Fruit fly (Drosophila melanogaster) whole organism, wandering third instar larva: ENCODE results near the gene CG13716.

Experiments
- Abd-B ChIP-seq: fragments of >200 bp; optimal IDR thresholded peaks from 2 replicates; lab custom pipeline; 2017; ENCODE audit warnings: missing biosample characterization, missing genetic modification characterization
- CG32264 ChIP-seq: fragments of 200-800 bp; sonication (Bioruptor generic); optimal IDR thresholded peaks from 2 replicates; lab custom pipeline; 2016; ENCODE audit warnings: missing biosample characterization, missing genetic modification characterization
- Dfd ChIP-seq: fragments of >200 bp; optimal IDR thresholded peaks from 2 replicates; lab custom pipeline; 2017; ENCODE audit warnings: missing biosample characterization, missing genetic modification characterization
- Dif ChIP-seq: fragments of 200-275, 200-300 bp; sonication (Bioruptor generic); optimal IDR thresholded peaks from 2 replicates; lab custom pipeline; 2018; ENCODE audit warnings: missing biosample characterization, missing genetic modification characterization; ENCODE audit not compliant: partially characterized antibody
- HLH106 ChIP-seq: fragments of 200-800 bp; optimal IDR thresholded peaks from 3 replicates; lab custom pipeline; 2019; ENCODE audit warnings: missing biosample characterization, mild to moderate bottlenecking, missing genetic modification characterization, moderate library complexity
- Hnf4 ChIP-seq: fragments of 200-800 bp; sonication (Bioruptor generic); optimal IDR thresholded peaks from 2 replicates; lab custom pipeline; 2016; ENCODE audit warnings: missing biosample characterization, mild to moderate bottlenecking, missing genetic modification characterization
- Hr78 ChIP-seq: fragments of >200 bp; optimal IDR thresholded peaks from 2 replicates; lab custom pipeline; 2017; ENCODE audit warnings: missing biosample characterization, missing genetic modification characterization
- Hr83 ChIP-seq: fragments of 200-300 bp; sonication (Bioruptor generic); optimal IDR thresholded peaks from 2 replicates; lab custom pipeline; 2016; ENCODE audit warnings: missing biosample characterization, mild to moderate bottlenecking, missing genetic modification characterization, moderate library complexity; ENCODE audit not compliant: poor library complexity, severe bottlenecking
- Myc ChIP-seq: fragments of >200 bp; optimal IDR thresholded peaks from 2 replicates; lab custom pipeline; 2017
- N ChIP-seq: fragments of >200 bp; optimal IDR thresholded peaks from 2 replicates; lab custom pipeline; 2018; ENCODE audit warnings: missing biosample characterization, missing external identifiers, missing genetic modification characterization
- OdsH ChIP-seq: fragments of 200-800 bp; sonication (Bioruptor generic); optimal IDR thresholded peaks from 2 replicates; lab custom pipeline; 2016; ENCODE audit warnings: missing biosample characterization, mild to moderate bottlenecking, missing genetic modification characterization
- Sp1 ChIP-seq: fragments of 200-800 bp; sonication (Bioruptor generic); optimal IDR thresholded peaks from 3 replicates; lab custom pipeline; 2019; ENCODE audit warnings: missing biosample characterization, mild to moderate bottlenecking, missing genetic modification characterization, moderate library complexity
- Vsx2 ChIP-seq: fragments of 200-300, 225-300 bp; sonication (Bioruptor generic); optimal IDR thresholded peaks from 2 replicates; lab custom pipeline; 2018; ENCODE audit warnings: missing biosample characterization, missing genetic modification characterization; ENCODE audit not compliant: partially characterized antibody
- br ChIP-seq: fragments of 200-800 bp; sonication (Bioruptor generic); optimal IDR thresholded peaks from 2 replicates; lab custom pipeline; 2016; ENCODE audit warnings: missing biosample characterization, missing genetic modification characterization
- brk ChIP-seq: fragments of 200-800 bp; sonication (Bioruptor generic); optimal IDR thresholded peaks from 2 replicates; lab custom pipeline; 2016; ENCODE audit warnings: missing biosample characterization, mild to moderate bottlenecking, missing genetic modification characterization
- dl ChIP-seq, 2 experiments: fragments of 175-275, 200-275 bp in 1 of 2; fragments of 200-275 bp in 1 of 2; sonication (Bioruptor generic); optimal IDR thresholded peaks; lab custom pipeline; 2018; ENCODE audit warnings: mild to moderate bottlenecking in 2 of 2, missing biosample characterization in 2 of 2, missing genetic modification characterization in 2 of 2, moderate library complexity in 2 of 2; ENCODE audit not compliant: partially characterized antibody in 2 of 2, insufficient read depth in 1 of 2
- dmrt93B ChIP-seq: fragments of 200-800 bp; sonication (Bioruptor generic); optimal IDR thresholded peaks from 2 replicates; lab custom pipeline; 2018; ENCODE audit warnings: missing biosample characterization, mild to moderate bottlenecking, missing genetic modification characterization
- ey ChIP-seq: fragments of 200-800 bp; sonication (Bioruptor generic); optimal IDR thresholded peaks from 2 replicates; lab custom pipeline; 2016; ENCODE audit warnings: missing biosample characterization, missing genetic modification characterization
- foxo ChIP-seq, 2 experiments: fragments of 200-800 bp; sonication (Bioruptor generic); optimal IDR thresholded peaks; 2 replicates in 1 of 2; 3 replicates in 1 of 2; lab custom pipeline; 2016 to 2017; ENCODE audit warnings: missing biosample characterization in 2 of 2, missing genetic modification characterization in 2 of 2
- fru ChIP-seq: fragments of 200-800 bp; sonication (Bioruptor generic); optimal IDR thresholded peaks from 3 replicates; lab custom pipeline; 2016; ENCODE audit warnings: missing biosample characterization, mild to moderate bottlenecking, missing genetic modification characterization
- h ChIP-seq: fragments of 200-800 bp; sonication (Bioruptor generic); optimal IDR thresholded peaks from 3 replicates; lab custom pipeline; 2016; ENCODE audit warnings: missing biosample characterization, mild to moderate bottlenecking, missing genetic modification characterization
- jim ChIP-seq: fragments of 175-275, 200-325 bp; sonication (Bioruptor generic); optimal IDR thresholded peaks from 2 replicates; lab custom pipeline; 2016; ENCODE audit warnings: missing biosample characterization, mild to moderate bottlenecking, missing genetic modification characterization
- lola ChIP-seq: fragments of >200 bp; optimal IDR thresholded peaks from 2 replicates; lab custom pipeline; 2017; ENCODE audit warnings: missing biosample characterization, missing genetic modification characterization
- pan ChIP-seq: fragments of >200 bp; optimal IDR thresholded peaks from 2 replicates; lab custom pipeline; 2017
- psq ChIP-seq: fragments of 200-800 bp; sonication (Bioruptor generic); optimal IDR thresholded peaks from 3 replicates; lab custom pipeline; 2017; ENCODE audit warnings: missing biosample characterization, mild to moderate bottlenecking, missing genetic modification characterization, moderate library complexity
- rgr ChIP-seq: fragments of 200-800 bp; sonication (Bioruptor generic); optimal IDR thresholded peaks from 3 replicates; lab custom pipeline; 2016; ENCODE audit warnings: missing biosample characterization, mild to moderate bottlenecking, missing genetic modification characterization
- sv ChIP-seq: fragments of 200-800 bp; sonication (Bioruptor generic); optimal IDR thresholded peaks from 3 replicates; lab custom pipeline; 2016; ENCODE audit warnings: missing biosample characterization, missing genetic modification characterization
- tai ChIP-seq: sonication (Bioruptor generic); optimal IDR thresholded peaks from 2 replicates; lab custom pipeline; 2016; ENCODE audit warnings: missing biosample characterization, missing genetic modification characterization
- usp ChIP-seq: fragments of >200 bp; optimal IDR thresholded peaks from 2 replicates; lab custom pipeline; 2017; ENCODE audit warnings: missing biosample characterization, missing genetic modification characterization
- woc ChIP-seq: sonication (Bioruptor generic); optimal IDR thresholded peaks from 2 replicates; lab custom pipeline; 2016; ENCODE audit warnings: missing biosample characterization, mild to moderate bottlenecking, missing genetic modification characterization

Gene CG13716

DNA sequence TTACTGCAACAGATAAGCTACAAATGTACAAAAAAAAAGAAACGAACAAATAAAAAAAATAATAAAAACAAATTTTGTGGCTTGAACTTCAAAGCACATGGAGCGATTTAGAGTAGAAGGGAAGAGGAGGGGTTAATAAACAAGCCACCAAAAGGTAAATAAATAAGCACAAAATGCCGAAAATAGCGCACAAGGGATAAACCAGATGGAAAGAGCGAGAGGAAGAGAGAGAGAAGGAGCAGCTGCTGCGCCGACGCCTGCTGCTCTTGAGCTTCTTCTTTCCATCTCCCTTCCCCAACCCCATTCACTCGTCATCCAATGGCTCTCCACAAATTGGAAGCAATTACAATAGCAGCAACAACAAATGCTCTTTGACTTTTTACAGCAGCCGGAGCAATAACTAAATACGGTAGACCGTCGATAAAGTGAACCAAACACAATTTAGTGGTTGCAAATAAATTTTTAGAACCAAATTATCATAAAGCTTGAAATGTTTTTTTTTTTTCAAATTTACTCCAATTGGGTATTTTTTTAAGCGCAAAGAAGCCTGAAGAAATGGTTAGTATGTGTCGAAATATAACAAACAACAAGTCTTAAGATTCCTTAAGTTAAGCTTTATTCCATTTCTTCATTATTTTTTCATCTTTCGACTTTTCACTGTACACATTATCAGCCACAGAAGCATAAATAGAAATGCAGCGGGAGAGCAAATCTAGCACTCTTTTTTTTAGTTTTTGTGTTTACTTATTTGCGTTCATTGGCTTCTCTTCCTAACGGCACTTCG, 10.0 kb downstream of the CG13716 start:
- peak; percentile 40 for TF ChIP-seq rgr (GFP tag; lab: Kevin White, UChicago)
- peak; percentile 50 for TF ChIP-seq Dif (GFP tag; lab: Kevin White, UChicago)
- TF ChIP-seq Hr78 (GFP tag; lab: Kevin White, UChicago), result no peak
- no peak for TF ChIP-seq Myc (lab: Kevin White, UChicago)
- peak; percentile 63 for TF ChIP-seq fru (GFP tag; lab: Kevin White, UChicago)
- TF ChIP-seq lola (GFP tag; lab: Kevin White, UChicago), result no peak
- TF ChIP-seq br (GFP tag; lab: Kevin White, UChicago), result peak; percentile 1
- TF ChIP-seq Hr83 (GFP tag; lab: Kevin White, UChicago), result no peak
- TF ChIP-seq Sp1 (GFP tag; lab: Kevin White, UChicago), result peak; percentile 44
- peak; percentile 74 for TF ChIP-seq ey (GFP tag; lab: Kevin White, UChicago)
- TF ChIP-seq N (GFP tag; lab: Kevin White, UChicago), result no peak
- no peak for TF ChIP-seq dmrt93B (GFP tag; lab: Kevin White, UChicago)
- TF ChIP-seq dl (GFP tag; optimal IDR thresholded peaks at IDR 0.05; lab: Kevin White, UChicago; ENCODE audit: insufficient read depth in 1 of 2, partially characterized antibody in 2 of 2), result peak in 1 of 2 experiments; percentile 5
- peak; percentile 31 for TF ChIP-seq HLH106
- peak; percentile 86 for TF ChIP-seq sv (GFP tag; lab: Kevin White, UChicago)
- TF ChIP-seq Dfd (GFP tag; lab: Kevin White, UChicago), result no peak
- no peak for TF ChIP-seq tai (GFP tag; lab: Kevin White, UChicago)
- peak; percentile 20 for TF ChIP-seq Hnf4 (GFP tag; lab: Kevin White, UChicago)
- TF ChIP-seq usp (GFP tag; lab: Kevin White, UChicago), result no peak
- peak; percentile 60 for TF ChIP-seq woc (GFP tag; lab: Kevin White, UChicago)
- TF ChIP-seq foxo (GFP tag; optimal IDR thresholded peaks at IDR 0.05; lab: Kevin White, UChicago), result peak in 1 of 2 experiments; percentile 65
- peak; percentile 73 for TF ChIP-seq h (GFP tag; lab: Kevin White, UChicago)
- peak; percentile 81 for TF ChIP-seq psq (GFP tag; lab: Kevin White, UChicago)
- peak; percentile 61 for TF ChIP-seq Vsx2
- peak; percentile 42 for TF ChIP-seq OdsH (GFP tag; lab: Kevin White, UChicago)
- TF ChIP-seq, all 38 proteins: peak for 16

DNA sequence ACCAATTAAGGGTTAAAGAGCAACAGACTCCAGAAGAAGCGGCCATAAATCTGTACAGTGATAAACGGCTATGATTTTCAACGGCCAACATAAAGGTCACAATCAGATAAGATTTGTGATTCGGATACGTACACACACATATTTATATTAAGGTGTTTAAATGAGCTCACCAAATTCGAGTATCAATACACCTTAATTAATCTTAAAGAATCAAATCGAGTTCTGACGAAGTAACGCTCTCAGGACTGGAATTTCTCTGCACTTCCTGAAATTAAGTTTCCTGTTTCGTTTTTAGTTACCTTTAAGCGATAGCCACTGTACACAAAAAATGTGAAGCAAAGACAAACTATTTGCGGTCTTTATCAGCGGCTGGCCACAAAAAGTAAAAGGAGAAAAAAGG, 10.7 kb downstream of the CG13716 start:
- no peak for TF ChIP-seq CG32264 (GFP tag; lab: Kevin White, UChicago)
- TF ChIP-seq woc (GFP tag; lab: Kevin White, UChicago), result peak; percentile 31
- TF ChIP-seq OdsH (GFP tag; lab: Kevin White, UChicago), result no peak
- peak; percentile 18 for TF ChIP-seq h (GFP tag; lab: Kevin White, UChicago)
- peak in 1 of 2 experiments; percentile 20 for TF ChIP-seq foxo (GFP tag; optimal IDR thresholded peaks at IDR 0.05; lab: Kevin White, UChicago)
- peak; percentile 15 for TF ChIP-seq HLH106
- no peak for TF ChIP-seq rgr (GFP tag; lab: Kevin White, UChicago)
- peak; percentile 47 for TF ChIP-seq ey (GFP tag; lab: Kevin White, UChicago)
- peak; percentile 10 for TF ChIP-seq br (GFP tag; lab: Kevin White, UChicago)

DNA sequence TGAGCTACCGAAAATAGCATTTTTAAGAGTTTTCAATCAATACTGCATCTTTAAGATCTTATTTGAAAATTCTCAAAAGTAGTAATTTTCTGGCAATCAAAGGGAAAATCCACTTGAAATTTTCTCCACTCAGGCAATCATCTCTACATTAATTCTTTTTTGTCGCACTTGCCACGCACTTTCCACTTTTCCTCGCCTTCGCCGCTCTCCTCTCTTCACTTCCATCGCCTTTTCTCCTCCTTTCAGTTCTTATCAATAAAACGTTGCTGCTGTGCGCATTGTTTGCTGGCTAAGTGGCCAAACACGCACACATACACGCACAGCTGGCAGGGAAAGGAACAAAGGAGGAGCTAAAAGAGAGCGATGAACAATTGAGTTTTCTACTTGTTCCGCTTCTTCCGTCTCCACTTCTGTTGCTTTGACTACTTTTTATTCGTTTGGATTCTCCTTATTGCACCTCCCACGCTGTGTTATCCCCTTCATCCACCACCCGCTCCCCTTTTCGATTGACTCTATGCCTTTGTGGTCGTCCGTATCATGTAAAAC, 11.5 kb downstream of the CG13716 start:
- TF ChIP-seq Vsx2 (no peak), psq (GFP tag; lab: Kevin White, UChicago) (peak; percentile 50), pan (lab: Kevin White, UChicago) (no peak), N (GFP tag; lab: Kevin White, UChicago) (no peak), ey (GFP tag; lab: Kevin White, UChicago) (no peak), HLH106 (no peak), dmrt93B (GFP tag; lab: Kevin White, UChicago) (no peak), brk (GFP tag; lab: Kevin White, UChicago) (no peak), br (GFP tag; lab: Kevin White, UChicago) (no peak)
- TF ChIP-seq, all 38 proteins: peak for 1

DNA sequence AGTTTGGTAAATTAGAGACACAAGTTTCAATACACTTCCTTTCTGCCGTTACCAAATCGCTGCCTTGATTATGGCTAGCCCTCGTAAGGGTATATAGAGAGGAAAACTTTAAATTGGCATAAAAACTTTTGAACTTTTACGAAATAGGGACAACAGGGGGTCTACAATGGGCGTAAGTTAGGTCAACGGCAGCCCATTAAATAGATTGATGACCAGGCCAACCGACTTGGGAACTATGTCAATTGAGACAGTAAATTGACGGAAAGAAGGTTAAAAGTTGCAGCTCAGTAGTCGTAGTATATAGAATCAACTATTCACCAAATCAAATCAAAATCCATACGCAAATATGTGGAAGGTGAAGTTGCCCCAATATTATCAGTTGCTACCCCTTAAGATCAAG, 13.7 kb downstream of the CG13716 start, which contains the start of gene CG32246:
Gene CG32246 (plus strand): TSS at position 301 of the 400 bp plus-strand sequence.
- TF ChIP-seq foxo (GFP tag; optimal IDR thresholded peaks at IDR 0.05; lab: Kevin White, UChicago) (no peak), jim (GFP tag; lab: Kevin White, UChicago) (no peak), lola (GFP tag; lab: Kevin White, UChicago) (no peak), Abd-B (GFP tag; lab: Kevin White, UChicago) (no peak), dmrt93B (GFP tag; lab: Kevin White, UChicago) (no peak), Hnf4 (GFP tag; lab: Kevin White, UChicago) (no peak), dl (GFP tag; optimal IDR thresholded peaks at IDR 0.05; lab: Kevin White, UChicago; ENCODE audit: insufficient read depth in 1 of 2, partially characterized antibody in 2 of 2) (no peak), CG32264 (GFP tag; lab: Kevin White, UChicago) (no peak), ey (GFP tag; lab: Kevin White, UChicago) (no peak)
